Fruit fly (Drosophila melanogaster) whole organism, embryonic: Measurements from ENCODE around the gene CG42445.
A peak's percentile ranks its signal among the peaks of the same experiment; 100 is the strongest.

Experiments
- Adf1 ChIP-seq: fragments of 200-800 bp; sonication (Bioruptor generic); IDR thresholded peaks from 2 replicates; pipeline ENCODE4 v1.3.6; 2022; ENCODE audit warnings: missing biosample characterization, missing genetic modification characterization
- Atf-2 ChIP-seq: fragments of 200-800 bp; sonication (Bioruptor generic); optimal IDR thresholded peaks from 2 replicates; lab custom pipeline; 2016; ENCODE audit warnings: missing biosample characterization, missing genetic modification characterization
- Bdp1 ChIP-seq: fragments of 200-800 bp; sonication (Bioruptor generic); optimal IDR thresholded peaks from 3 replicates; lab custom pipeline; 2016; ENCODE audit warnings: missing biosample characterization, missing genetic modification characterization
- CG10209 ChIP-seq: fragments of 200-800 bp; sonication (Bioruptor generic); optimal IDR thresholded peaks from 3 replicates; lab custom pipeline; 2017; ENCODE audit warnings: missing biosample characterization, mild to moderate bottlenecking, missing genetic modification characterization, missing genetic modification reagents
- CG10267 ChIP-seq: fragments of 200-800 bp; sonication (Bioruptor generic); optimal IDR thresholded peaks from 2 replicates; lab custom pipeline; 2018; ENCODE audit warnings: missing biosample characterization, mild to moderate bottlenecking, missing genetic modification characterization, moderate library complexity
- CG12942 ChIP-seq: fragments of 200-800 bp; sonication (Bioruptor generic); optimal IDR thresholded peaks from 3 replicates; lab custom pipeline; 2016; ENCODE audit warnings: missing biosample characterization, missing genetic modification characterization
- CG13123 ChIP-seq: fragments of 200-800 bp; sonication (Bioruptor generic); optimal IDR thresholded peaks from 2 replicates; lab custom pipeline; 2016; ENCODE audit warnings: missing biosample characterization, missing genetic modification characterization
- CG13624 ChIP-seq: fragments of 200-800 bp; sonication (Bioruptor generic); optimal IDR thresholded peaks from 2 replicates; lab custom pipeline; 2016; ENCODE audit warnings: missing biosample characterization, missing genetic modification characterization
- CG14441 ChIP-seq: fragments of 200-800 bp; sonication (Bioruptor generic); IDR thresholded peaks from 2 replicates; pipeline ENCODE4 v1.3.6; 2022; ENCODE audit warnings: missing biosample characterization, missing genetic modification characterization
- CG14667 ChIP-seq: fragments of 200-800 bp; sonication (Bioruptor generic); IDR thresholded peaks from 2 replicates; pipeline ENCODE4 v1.3.6; 2022; ENCODE audit warnings: missing biosample characterization, missing genetic modification characterization
- CG15479 ChIP-seq: fragments of 200-800 bp; sonication (Bioruptor generic); optimal IDR thresholded peaks from 3 replicates; lab custom pipeline; 2019; ENCODE audit warnings: missing biosample characterization, mild to moderate bottlenecking, missing genetic modification characterization, moderate library complexity
- CG15601 ChIP-seq: fragments of 200-800 bp; sonication (Bioruptor generic); optimal IDR thresholded peaks from 3 replicates; lab custom pipeline; 2019; ENCODE audit warnings: missing biosample characterization, mild to moderate bottlenecking, missing genetic modification characterization, moderate library complexity
- CG16815 ChIP-seq: fragments of 200-800 bp; sonication (Bioruptor generic); optimal IDR thresholded peaks from 3 replicates; lab custom pipeline; 2017; ENCODE audit warnings: missing biosample characterization, mild to moderate bottlenecking, missing genetic modification characterization
- CG17328 ChIP-seq: fragments of 200-800 bp; sonication (Bioruptor generic); IDR thresholded peaks from 2 replicates; pipeline ENCODE4 v1.3.6; 2022; ENCODE audit warnings: missing biosample characterization, missing genetic modification characterization
- CG18262 ChIP-seq: fragments of 200-800 bp; optimal IDR thresholded peaks from 3 replicates; lab custom pipeline; 2019; ENCODE audit warnings: missing biosample characterization, mild to moderate bottlenecking, missing genetic modification characterization, moderate library complexity
- CG2889 ChIP-seq: fragments of 200-800 bp; sonication (Bioruptor generic); IDR thresholded peaks from 3 replicates; pipeline ENCODE4 v1.3.6; 2022; ENCODE audit warnings: missing biosample characterization, missing genetic modification characterization
- CG4424 ChIP-seq: fragments of 200-800 bp; sonication (Bioruptor generic); optimal IDR thresholded peaks from 3 replicates; lab custom pipeline; 2016; ENCODE audit warnings: missing biosample characterization, missing genetic modification characterization
- CG4730 ChIP-seq: fragments of 200-800 bp; sonication (Bioruptor generic); IDR thresholded peaks from 2 replicates; pipeline ENCODE4 v1.3.6; 2022; ENCODE audit warnings: missing biosample characterization, missing genetic modification characterization
- CG6272 ChIP-seq: fragments of 200-800 bp; sonication (Bioruptor generic); IDR thresholded peaks from 2 replicates; pipeline ENCODE4 v1.3.6; 2022; ENCODE audit warnings: missing biosample characterization, missing genetic modification characterization
- CG6654 ChIP-seq: fragments of 200-800 bp; sonication (Bioruptor generic); optimal IDR thresholded peaks from 2 replicates; lab custom pipeline; 2017; ENCODE audit warnings: missing biosample characterization, mild to moderate bottlenecking, missing genetic modification characterization
- CG6813 ChIP-seq: fragments of 200-800 bp; sonication (Bioruptor generic); optimal IDR thresholded peaks from 2 replicates; lab custom pipeline; 2017; ENCODE audit warnings: missing biosample characterization, missing genetic modification characterization, mild to moderate bottlenecking, moderate library complexity, missing genetic modification reagents
- CG9797 ChIP-seq: fragments of 200-800 bp; sonication (Bioruptor generic); optimal IDR thresholded peaks from 3 replicates; lab custom pipeline; 2018; ENCODE audit warnings: missing biosample characterization, mild to moderate bottlenecking, missing genetic modification characterization
- Dref ChIP-seq: fragments of 200-800 bp; sonication (Bioruptor generic); IDR thresholded peaks from 2 replicates; pipeline ENCODE4 v1.3.6; 2022; ENCODE audit warnings: missing biosample characterization, missing genetic modification characterization
- Elba2 ChIP-seq: fragments of 200-800 bp; sonication (Bioruptor generic); optimal IDR thresholded peaks from 3 replicates; lab custom pipeline; 2016; ENCODE audit warnings: missing biosample characterization, missing genetic modification characterization
- Fer1 ChIP-seq: fragments of 200-800 bp; sonication (Bioruptor generic); optimal IDR thresholded peaks from 2 replicates; lab custom pipeline; 2017; ENCODE audit warnings: missing biosample characterization, mild to moderate bottlenecking, missing genetic modification characterization
- Gug ChIP-seq: fragments of 200-800 bp; sonication (Bioruptor generic); IDR thresholded peaks from 4 replicates; pipeline ENCODE4 v1.3.6; 2022; ENCODE audit warnings: missing biosample characterization, missing genetic modification characterization
- H2.0 ChIP-seq: fragments of 200-800 bp; sonication (Bioruptor generic); IDR thresholded peaks from 2 replicates; pipeline ENCODE4 v1.3.6; 2022; ENCODE audit warnings: missing biosample characterization, missing genetic modification characterization
- HHEX ChIP-seq: fragments of 200-800 bp; sonication (Bioruptor generic); optimal IDR thresholded peaks from 3 replicates; lab custom pipeline; 2017; ENCODE audit warnings: missing biosample characterization, mild to moderate bottlenecking, missing genetic modification characterization, missing genetic modification reagents
- HLH4C ChIP-seq: fragments of 200-800 bp; sonication (Bioruptor generic); IDR thresholded peaks from 3 replicates; pipeline ENCODE4 v1.3.6; 2022; ENCODE audit warnings: missing biosample characterization, missing genetic modification characterization; ENCODE audit not compliant: partially characterized antibody
- HmgD ChIP-seq: fragments of 200-800 bp; sonication (Bioruptor generic); optimal IDR thresholded peaks from 3 replicates; lab custom pipeline; 2016; ENCODE audit warnings: missing biosample characterization, missing genetic modification characterization
- HmgZ ChIP-seq: fragments of 200-800 bp; sonication (Bioruptor generic); optimal IDR thresholded peaks from 2 replicates; lab custom pipeline; 2018; ENCODE audit warnings: missing biosample characterization, mild to moderate bottlenecking, missing genetic modification characterization
- Hmx ChIP-seq: fragments of 200-800 bp; sonication (Bioruptor generic); optimal IDR thresholded peaks from 2 replicates; lab custom pipeline; 2016; ENCODE audit warnings: missing biosample characterization, missing genetic modification characterization
- Hr78 ChIP-seq, 2 experiments: fragments of 200-800 bp in 1 of 2; fragments of >200 bp in 1 of 2; sonication (Bioruptor generic) in 1 of 2; optimal IDR thresholded peaks; 2 replicates each; lab custom pipeline; 2017 to 2019; ENCODE audit warnings: missing biosample characterization in 2 of 2, missing genetic modification characterization in 2 of 2, mild to moderate bottlenecking in 1 of 2, moderate library complexity in 1 of 2
- MBD-R2 ChIP-seq: fragments of 200-800 bp; sonication (Bioruptor generic); IDR thresholded peaks from 2 replicates; pipeline ENCODE4 v1.3.6; 2022; ENCODE audit warnings: missing biosample characterization, missing genetic modification characterization
- MESR4 ChIP-seq: fragments of 200-800 bp; sonication (Bioruptor generic); optimal IDR thresholded peaks from 2 replicates; lab custom pipeline; 2018; ENCODE audit warnings: missing biosample characterization, mild to moderate bottlenecking, missing genetic modification characterization, moderate library complexity
- Mes4 ChIP-seq: fragments of 200-800 bp; sonication (Bioruptor generic); optimal IDR thresholded peaks from 2 replicates; lab custom pipeline; 2016; ENCODE audit warnings: missing biosample characterization, missing genetic modification characterization
- NFAT ChIP-seq: fragments of 200-800 bp; sonication (Bioruptor generic); IDR thresholded peaks from 2 replicates; pipeline ENCODE4 v1.3.6; 2022; ENCODE audit warnings: missing biosample characterization, missing genetic modification characterization
- Poxn ChIP-seq: fragments of 200-800 bp; sonication (Bioruptor generic); IDR thresholded peaks from 2 replicates; pipeline ENCODE4 v1.3.6; 2022; ENCODE audit warnings: missing biosample characterization, missing genetic modification characterization
- Stat92E ChIP-seq, 3 experiments: fragments of >200 bp in 2 of 3; fragments of 200-800 bp in 1 of 3; sonication (Bioruptor generic) in 1 of 3; optimal IDR thresholded peaks; 2 replicates each; lab custom pipeline; 2017 to 2019; ENCODE audit warnings: missing biosample characterization in 3 of 3, missing genetic modification characterization in 3 of 3, mild to moderate bottlenecking in 1 of 3, moderate library complexity in 1 of 3
- ase ChIP-seq: fragments of 200-800 bp; sonication (Bioruptor generic); IDR thresholded peaks from 3 replicates; pipeline ENCODE4 v1.3.6; 2022; ENCODE audit warnings: missing biosample characterization, missing genetic modification characterization
- btn ChIP-seq: fragments of 200-800 bp; sonication (Bioruptor generic); optimal IDR thresholded peaks from 2 replicates; lab custom pipeline; 2016; ENCODE audit warnings: missing biosample characterization, missing genetic modification characterization
- dimm ChIP-seq: fragments of 200-800 bp; sonication (Bioruptor generic); IDR thresholded peaks from 2 replicates; pipeline ENCODE4 v1.3.6; 2022; ENCODE audit warnings: missing biosample characterization, missing genetic modification characterization
- gcm2 ChIP-seq: fragments of 200-800 bp; sonication (Bioruptor generic); optimal IDR thresholded peaks from 2 replicates; lab custom pipeline; 2016; ENCODE audit warnings: missing biosample characterization, missing genetic modification characterization
- hth ChIP-seq: fragments of >200 bp; optimal IDR thresholded peaks from 2 replicates; lab custom pipeline; 2017; ENCODE audit warnings: inconsistent platforms
- knrl ChIP-seq: fragments of 200-800 bp; sonication (Bioruptor generic); IDR thresholded peaks from 3 replicates; pipeline ENCODE4 v1.3.6; 2022; ENCODE audit warnings: missing biosample characterization, missing genetic modification characterization; ENCODE audit not compliant: partially characterized antibody
- nau ChIP-seq: fragments of 200-800 bp; sonication (Bioruptor generic); optimal IDR thresholded peaks from 3 replicates; lab custom pipeline; 2017; ENCODE audit warnings: missing biosample characterization, mild to moderate bottlenecking, missing genetic modification characterization, missing genetic modification reagents
- phol ChIP-seq: fragments of 200-800 bp; sonication (Bioruptor generic); optimal IDR thresholded peaks from 3 replicates; lab custom pipeline; 2018; ENCODE audit warnings: missing biosample characterization, mild to moderate bottlenecking, missing genetic modification characterization, moderate library complexity
- sima ChIP-seq: fragments of 200-800 bp; sonication (Bioruptor generic); optimal IDR thresholded peaks from 2 replicates; lab custom pipeline; 2016; ENCODE audit warnings: missing biosample characterization, missing genetic modification characterization
- slbo ChIP-seq: fragments of 200-800 bp; sonication (Bioruptor generic); IDR thresholded peaks from 2 replicates; pipeline ENCODE4 v1.3.6; 2022; ENCODE audit warnings: missing biosample characterization, missing genetic modification characterization
- sob ChIP-seq: fragments of 200-800 bp; sonication (Bioruptor generic); IDR thresholded peaks from 2 replicates; pipeline ENCODE4 v1.3.6; 2022; ENCODE audit warnings: missing biosample characterization, missing genetic modification characterization
- tna ChIP-seq: fragments of 200-800 bp; sonication (Bioruptor generic); IDR thresholded peaks from 2 replicates; pipeline ENCODE4 v1.3.6; 2022; ENCODE audit warnings: missing biosample characterization, missing genetic modification characterization; ENCODE audit not compliant: partially characterized antibody
- zen ChIP-seq: fragments of 200-800 bp; sonication (Bioruptor generic); optimal IDR thresholded peaks from 3 replicates; lab custom pipeline; 2018; ENCODE audit warnings: missing biosample characterization, mild to moderate bottlenecking, missing genetic modification characterization, moderate library complexity

Gene CG42445

dm6 chr3L:8121590-8121989 lies 37.1 kb downstream of the CG42445 start, which contains the start of gene ldbr (continued):
- TF ChIP-seq HmgZ (tag; lab: Kevin White, UChicago) (peak; percentile 41), btn (GFP tag; lab: Kevin White, UChicago) (no peak), CG9797 (GFP tag; lab: Kevin White, UChicago) (no peak), HLH4C (peak; percentile 76), gcm2 (GFP tag; lab: Kevin White, UChicago) (no peak), Gug (no peak), CG14667 (GFP tag; lab: Robert Waterston, UW) (no peak), Dref (GFP tag; lab: Robert Waterston, UW) (peak; percentile 89), HmgD (no peak), CG18262 (tag; lab: Kevin White, UChicago) (peak; percentile 15), slbo (no peak), CG15479 (GFP tag; lab: Kevin White, UChicago) (no peak), zen (tag; lab: Kevin White, UChicago) (peak; percentile 20), Elba2 (no peak), CG12942 (GFP tag; lab: Kevin White, UChicago) (no peak), CG6272 (GFP tag; lab: Robert Waterston, UW) (no peak), CG13123 (no peak), NFAT (GFP tag; lab: Robert Waterston, UW) (no peak), CG14441 (GFP tag; lab: Robert Waterston, UW) (no peak), Mes4 (no peak), hth (lab: Kevin White, UChicago) (no peak), sob (GFP tag; lab: Robert Waterston, UW) (peak; percentile 8; the same call in 1 of the 2 replicates), H2.0 (GFP tag; lab: Robert Waterston, UW) (no peak), Poxn (GFP tag; lab: Robert Waterston, UW) (no peak), Stat92E (GFP tag; optimal IDR thresholded peaks at IDR 0.05; lab: Kevin White, UChicago) (no peak), nau (GFP tag; lab: Kevin White, UChicago) (no peak), CG2889 (GFP tag; lab: Robert Waterston, UW) (no peak), Atf-2 (GFP tag; lab: Kevin White, UChicago) (no peak), Fer1 (GFP tag; lab: Kevin White, UChicago) (peak; percentile 56), sima (GFP tag; lab: Kevin White, UChicago) (no peak), CG13624 (GFP tag; lab: Kevin White, UChicago) (no peak), CG6654 (no peak), knrl (no peak), phol (tag; lab: Kevin White, UChicago) (peak; percentile 39), Hmx (GFP tag; lab: Kevin White, UChicago) (no peak), MBD-R2 (GFP tag; lab: Robert Waterston, UW) (peak; percentile 74), dimm (no peak), tna (GFP tag; lab: Robert Waterston, UW) (peak; percentile 41; the same call in 1 of the 2 replicates), CG15601 (tag; lab: Kevin White, UChicago) (no peak), CG16815 (GFP tag; lab: Kevin White, UChicago) (no peak), CG10209 (no peak), Hr78 (GFP tag; optimal IDR thresholded peaks at IDR 0.05; lab: Kevin White, UChicago) (no peak), CG6813 (no peak), ase (GFP tag; lab: Robert Waterston, UW) (no peak), Adf1 (no peak), Bdp1 (GFP tag; lab: Kevin White, UChicago) (no peak), CG17328 (no peak), CG10267 (tag; lab: Kevin White, UChicago) (peak; percentile 94), MESR4 (GFP tag; lab: Kevin White, UChicago) (peak; percentile 31), CG4424 (no peak), HHEX (GFP tag; lab: Kevin White, UChicago) (no peak), CG4730 (GFP tag; lab: Robert Waterston, UW) (no peak)
